Fruit fly (Drosophila melanogaster): ENCODE measurements around the gene CG13837.

Gene CG13837

dm6 chr3R:23074480-23074879 lies 30.7 kb downstream of the CG13837 start:
- TF ChIP-seq CG17801 (GFP tag; optimal IDR thresholded peaks at IDR 0.05; ENCODE audit: partially characterized antibody): no peak

- TF ChIP-seq CG17801 (GFP tag; optimal IDR thresholded peaks at IDR 0.05; ENCODE audit: partially characterized antibody): no peak
These were observed 37.5 kb downstream of the CG13837 start for dm6 chr3R:23081265-23081664.

- TF ChIP-seq CG17801 (GFP tag; optimal IDR thresholded peaks at IDR 0.05; ENCODE audit: partially characterized antibody): no peak
These were observed 44.5 kb downstream of the CG13837 start for dm6 chr3R:23088252-23088651.

dm6 chr3R:23091586-23092228 lies 47.9 kb downstream of the CG13837 start, which contains the start of the genes CG17110 and CG6726:
Gene CG17110 (plus strand): TSS chr3R:23091724.
Gene CG6726 (plus strand): TSS chr3R:23091724.
- TF ChIP-seq CG17801 (GFP tag; optimal IDR thresholded peaks at IDR 0.05; ENCODE audit: partially characterized antibody): peak; percentile 46

Data from ovary, adult (tissue).